Worm (Caenorhabditis elegans) whole organism, L2 larva: Measurements from ENCODE around the gene snf-11.

Experiments used
- C34F6.9 ChIP-seq: fragments of 150-350 bp; optimal IDR thresholded peaks from 2 replicates; lab custom pipeline; 2014; ENCODE audit warnings: missing biosample characterization, missing genetic modification characterization
- F13H6.1 ChIP-seq: sonication (generic microtip); optimal IDR thresholded peaks from 2 replicates; lab custom pipeline; 2016; ENCODE audit warnings: missing genetic modification characterization, missing compliant biosample characterization
- ZK546.5 ChIP-seq: sonication (generic microtip); optimal IDR thresholded peaks from 2 replicates; lab custom pipeline; 2017; ENCODE audit warnings: missing biosample characterization, missing genetic modification characterization
- alr-1 ChIP-seq: fragments of 150-350 bp; optimal IDR thresholded peaks from 2 replicates; lab custom pipeline; 2014; ENCODE audit warnings: missing biosample characterization, missing genetic modification characterization
- aly-2 ChIP-seq: fragments of 150-350 bp; optimal IDR thresholded peaks from 2 replicates; lab custom pipeline; 2014; ENCODE audit warnings: missing biosample characterization, missing genetic modification characterization
- ama-1 ChIP-seq: fragments of 150-350 bp; optimal IDR thresholded peaks from 2 replicates; lab custom pipeline; 2018; ENCODE audit warnings: inconsistent platforms
- ceh-16 ChIP-seq: fragments of 150-350 bp; optimal IDR thresholded peaks from 2 replicates; lab custom pipeline; 2014; ENCODE audit warnings: missing biosample characterization, missing genetic modification characterization
- dmd-4 ChIP-seq: sonication (generic microtip); optimal IDR thresholded peaks from 2 replicates; lab custom pipeline; 2017; ENCODE audit warnings: missing biosample characterization, missing genetic modification characterization
- egl-27 ChIP-seq: sonication (generic microtip); optimal IDR thresholded peaks from 3 replicates; lab custom pipeline; 2017; ENCODE audit warnings: missing biosample characterization, missing genetic modification reagents, missing genetic modification characterization
- elt-1 ChIP-seq: fragments of 150-350 bp; optimal IDR thresholded peaks from 2 replicates; lab custom pipeline; 2014; ENCODE audit warnings: missing biosample characterization, missing genetic modification characterization
- gmeb-1 ChIP-seq: fragments of 150-350 bp; optimal IDR thresholded peaks from 2 replicates; lab custom pipeline; 2014; ENCODE audit warnings: missing biosample characterization, missing genetic modification characterization
- lin-39 ChIP-seq: fragments of 150-350 bp; optimal IDR thresholded peaks from 2 replicates; lab custom pipeline; 2014; ENCODE audit warnings: missing biosample characterization, missing genetic modification reagents, missing genetic modification characterization
- mab-5 ChIP-seq: fragments of 150-350 bp; optimal IDR thresholded peaks from 2 replicates; lab custom pipeline; 2014; ENCODE audit warnings: missing biosample characterization, missing genetic modification characterization
- mbf-1 ChIP-seq: sonication (generic microtip); optimal IDR thresholded peaks from 2 replicates; lab custom pipeline; 2017; ENCODE audit warnings: missing biosample characterization, missing genetic modification characterization
- mdl-1 ChIP-seq, 2 experiments: fragments of 150-350 bp in 1 of 2; sonication (generic microtip) in 1 of 2; optimal IDR thresholded peaks; 2 replicates each; lab custom pipeline; 2017; ENCODE audit warnings: missing biosample characterization in 2 of 2, missing genetic modification characterization in 2 of 2
- nhr-11 ChIP-seq: fragments of 150-350 bp; optimal IDR thresholded peaks from 2 replicates; lab custom pipeline; 2014; ENCODE audit warnings: missing biosample characterization, missing genetic modification characterization
- nhr-21 ChIP-seq: fragments of 150-350 bp; optimal IDR thresholded peaks from 2 replicates; lab custom pipeline; 2014; ENCODE audit warnings: missing biosample characterization, missing genetic modification characterization
- nhr-25 ChIP-seq: fragments of 150-350 bp; sonication (generic microtip); optimal IDR thresholded peaks from 3 replicates; lab custom pipeline; 2014; ENCODE audit warnings: missing biosample characterization, missing genetic modification characterization
- nhr-6 ChIP-seq: fragments of 150-350 bp; optimal IDR thresholded peaks from 2 replicates; lab custom pipeline; 2014; ENCODE audit warnings: missing biosample characterization, missing genetic modification characterization
- nhr-77 ChIP-seq: fragments of 150-350 bp; optimal IDR thresholded peaks from 2 replicates; lab custom pipeline; 2014; ENCODE audit warnings: missing biosample characterization, missing genetic modification characterization
- sem-4 ChIP-seq: fragments of 150-350 bp; optimal IDR thresholded peaks from 2 replicates; lab custom pipeline; 2014; ENCODE audit warnings: missing biosample characterization, missing genetic modification reagents, missing genetic modification characterization
- sma-9 ChIP-seq, 2 experiments: fragments of 150-350 bp in 1 of 2; sonication (generic microtip) in 1 of 2; optimal IDR thresholded peaks; 2 replicates each; lab custom pipeline; 2014 to 2016; ENCODE audit warnings: missing genetic modification characterization in 2 of 2, mild to moderate bottlenecking in 1 of 2, missing biosample characterization in 1 of 2, missing compliant biosample characterization in 1 of 2, missing genetic modification reagents in 1 of 2, moderate library complexity in 1 of 2
- snpc-4 ChIP-seq: fragments of 150-350 bp; optimal IDR thresholded peaks from 2 replicates; lab custom pipeline; 2014; ENCODE audit warnings: missing biosample characterization, missing genetic modification characterization
- unc-39 ChIP-seq: fragments of 150-350 bp; optimal IDR thresholded peaks from 2 replicates; lab custom pipeline; 2014; ENCODE audit warnings: missing biosample characterization, missing genetic modification characterization
- ztf-11 ChIP-seq: sonication (generic microtip); optimal IDR thresholded peaks from 2 replicates; lab custom pipeline; 2017; ENCODE audit warnings: missing biosample characterization, missing genetic modification characterization

Gene snf-11

ce11 chrV:11260622-11261021 is 47.6 kb downstream of the snf-11 start, which contains the start of gene F07B10.7:
TSS of gene F07B10.7 (minus strand) at chrV:11260722.
- TF ChIP-seq gmeb-1 = no peak
- no peak for TF ChIP-seq lin-39 (tag; lab: Kevin White, UChicago)
- no peak for TF ChIP-seq nhr-11 (tag; lab: Kevin White, UChicago)
- no peak for TF ChIP-seq mab-5 (tag; lab: Kevin White, UChicago)
- no peak for TF ChIP-seq egl-27 (tag; lab: Kevin White, UChicago)
- no peak for TF ChIP-seq nhr-77 (tag; lab: Kevin White, UChicago)
- TF ChIP-seq elt-1 (tag; lab: Kevin White, UChicago) = no peak
- no peak for TF ChIP-seq sem-4 (tag; lab: Kevin White, UChicago)
- no peak for TF ChIP-seq F13H6.1 (tag; lab: Kevin White, UChicago)
- TF ChIP-seq C34F6.9 (tag; lab: Kevin White, UChicago) = no peak
- no peak for TF ChIP-seq mbf-1 (tag; lab: Kevin White, UChicago)
- no peak for TF ChIP-seq unc-39 (tag; lab: Kevin White, UChicago)
- TF ChIP-seq aly-2 (tag; lab: Kevin White, UChicago) = no peak
- no peak for TF ChIP-seq ZK546.5 (tag; lab: Kevin White, UChicago)
- TF ChIP-seq mdl-1 (tag; optimal IDR thresholded peaks at IDR 0.05; lab: Kevin White, UChicago) = no peak
- no peak for TF ChIP-seq alr-1 (tag; lab: Kevin White, UChicago)
- TF ChIP-seq ztf-11 (tag; lab: Kevin White, UChicago) = no peak
- TF ChIP-seq nhr-6 (tag; lab: Kevin White, UChicago) = no peak
- TF ChIP-seq, all 48 proteins: peak for 0

ce11 chrV:11258896-11259295 is 49.4 kb downstream of the snf-11 start, which contains the start of gene lgc-36:
TSS of gene lgc-36 (minus strand) at chrV:11258996.
- TF ChIP-seq ama-1 = no peak
- TF ChIP-seq ceh-16 (tag; lab: Kevin White, UChicago) = no peak
- TF ChIP-seq sma-9 (GFP tag; optimal IDR thresholded peaks at IDR 0.05; lab: Kevin White, UChicago) = no peak
- no peak for TF ChIP-seq sma-9 (tag; optimal IDR thresholded peaks at IDR 0.05; lab: Kevin White, UChicago)
- no peak for TF ChIP-seq nhr-6 (tag; lab: Kevin White, UChicago)
- no peak for TF ChIP-seq nhr-25 (tag; lab: Kevin White, UChicago)
- TF ChIP-seq nhr-21 (tag; lab: Kevin White, UChicago) = no peak
- TF ChIP-seq dmd-4 = no peak
- TF ChIP-seq snpc-4 = no peak
- TF ChIP-seq ztf-11 (tag; lab: Kevin White, UChicago) = no peak
